Worm (Caenorhabditis elegans) whole organism, late embryonic: ENCODE data around the gene F36F12.3.

Experiments used
- ceh-45 ChIP-seq: fragments of 200-800 bp; sonication (Bioruptor generic); IDR thresholded peaks from 2 replicates; pipeline ENCODE4 v1.3.6; 2022; ENCODE audit warnings: missing genetic modification reagents, missing genetic modification characterization, missing compliant biosample characterization
- dve-1 ChIP-seq: sonication (generic microtip); optimal IDR thresholded peaks from 2 replicates; lab custom pipeline; 2017; ENCODE audit warnings: antibody characterized with exemption, mild to moderate bottlenecking, missing genetic modification characterization, missing compliant biosample characterization
- pha-2 ChIP-seq: sonication (generic microtip); optimal IDR thresholded peaks from 2 replicates; lab custom pipeline; 2017; ENCODE audit warnings: mild to moderate bottlenecking, missing genetic modification characterization, missing compliant biosample characterization
- unc-55 ChIP-seq: sonication (generic microtip); optimal IDR thresholded peaks from 2 replicates; lab custom pipeline; 2017; ENCODE audit warnings: missing biosample characterization, missing genetic modification reagents, missing genetic modification characterization

ce11 chrV:2050790-2051189 lies 34.8 kb upstream of the F36F12.3 start:
- TF ChIP-seq dve-1 (tag; lab: Kevin White, UChicago): no peak
- TF ChIP-seq ceh-45 (GFP tag; lab: Robert Waterston, UW): no peak
- TF ChIP-seq unc-55 (GFP tag; lab: Kevin White, UChicago): no peak
- no peak for TF ChIP-seq pha-2 (tag; lab: Kevin White, UChicago)
